Worm (Caenorhabditis elegans) whole organism, midembryonic: Measurements from ENCODE around the gene Y9C12A.1.

ENCODE experiments used
- flt-1 ChIP-seq: fragments of 200-800 bp; sonication (Bioruptor generic); IDR thresholded peaks from 2 replicates; pipeline ENCODE4 v1.3.6; 2022; ENCODE audit warnings: missing genetic modification characterization, missing compliant biosample characterization
- med-1 ChIP-seq: sonication (generic microtip); optimal IDR thresholded peaks from 2 replicates; lab custom pipeline; 2017; ENCODE audit warnings: missing genetic modification characterization, mild to moderate bottlenecking, missing compliant biosample characterization, antibody characterized with exemption, missing genetic modification reagents; ENCODE audit not compliant: insufficient read depth
- ztf-23 ChIP-seq: fragments of 200-800 bp; sonication (Bioruptor generic); IDR thresholded peaks from 2 replicates; pipeline ENCODE4 v1.3.6; 2022; ENCODE audit warnings: missing genetic modification reagents, missing genetic modification characterization, missing compliant biosample characterization
- ztf-29 ChIP-seq: fragments of 200-800 bp; sonication (Bioruptor generic); IDR thresholded peaks from 2 replicates; pipeline ENCODE4 v1.3.6; 2022; ENCODE audit warnings: missing genetic modification reagents, missing genetic modification characterization, missing compliant biosample characterization

- TF ChIP-seq med-1 (GFP tag; lab: Kevin White, UChicago): no peak
- TF ChIP-seq ztf-29 (GFP tag; lab: Robert Waterston, UW): no peak
- no peak for TF ChIP-seq ztf-23
- no peak for TF ChIP-seq flt-1 (GFP tag; lab: Robert Waterston, UW)
These were observed 1.2 kb downstream of the Y9C12A.1 start for ce11 chrX:681413-681812.
